Fruit fly (Drosophila melanogaster): ENCODE results near the gene CG34426.

The CG34426 gene

dm6 chr3L:8765969-8766538, 36.2 kb upstream of the CG34426 start (continued):
- peak; percentile 91 for TF ChIP-seq ERR (GFP tag; optimal IDR thresholded peaks at IDR 0.05)
- peak; percentile 87 for TF ChIP-seq CG8359 (GFP tag; optimal IDR thresholded peaks at IDR 0.05; ENCODE audit: borderline replicate concordance)
- TF ChIP-seq CG2712 (tag; optimal IDR thresholded peaks at IDR 0.05): peak; percentile 99
- TF ChIP-seq gsb-n (tag; optimal IDR thresholded peaks at IDR 0.05): peak; percentile 95
- TF ChIP-seq CG3163 (GFP tag; optimal IDR thresholded peaks at IDR 0.05): peak; percentile 88
- TF ChIP-seq sc (optimal IDR thresholded peaks at IDR 0.05): no peak
- peak; percentile 98 for TF ChIP-seq sc (GFP tag; optimal IDR thresholded peaks at IDR 0.05)
- TF ChIP-seq Atf3 (GFP tag; optimal IDR thresholded peaks at IDR 0.05): peak; percentile 97
- no peak for TF ChIP-seq hth (optimal IDR thresholded peaks at IDR 0.05)
- TF ChIP-seq Dek (tag; optimal IDR thresholded peaks at IDR 0.05): peak; percentile 96
- peak; percentile 98 for TF ChIP-seq Xrp1 (GFP tag; IDR thresholded peaks at IDR 0.05)
- peak; percentile 98 for TF ChIP-seq fd96Cb (tag; optimal IDR thresholded peaks at IDR 0.05)
- peak; percentile 94 for TF ChIP-seq CG6683 (GFP tag; optimal IDR thresholded peaks at IDR 0.05)
- TF ChIP-seq tna (GFP tag; IDR thresholded peaks at IDR 0.05; ENCODE audit: partially characterized antibody): no peak; the same call in 1 of the 2 replicates
- TF ChIP-seq cato (GFP tag; optimal IDR thresholded peaks at IDR 0.05; ENCODE audit: borderline replicate concordance): peak; percentile 98
- peak; percentile 56 to 79 for TF ChIP-seq Trl (optimal IDR thresholded peaks at IDR 0.05)
- peak; percentile 95 for TF ChIP-seq Trl (GFP tag; optimal IDR thresholded peaks at IDR 0.05)
- TF ChIP-seq CG3847 (GFP tag; IDR thresholded peaks at IDR 0.05): peak; percentile 98
- TF ChIP-seq Mrtf (GFP tag; IDR thresholded peaks at IDR 0.05): peak; percentile 97
- peak; percentile 97 for TF ChIP-seq zfh1 (GFP tag; IDR thresholded peaks at IDR 0.05)
- peak; percentile 86 for TF ChIP-seq TFAM (GFP tag; optimal IDR thresholded peaks at IDR 0.05)
- TF ChIP-seq CG2120 (GFP tag; optimal IDR thresholded peaks at IDR 0.05): peak; percentile 99
- TF ChIP-seq CG1603 (tag; optimal IDR thresholded peaks at IDR 0.05): peak; percentile 95
- TF ChIP-seq Oli (tag; optimal IDR thresholded peaks at IDR 0.05): peak; percentile 100
- TF ChIP-seq chn (GFP tag; optimal IDR thresholded peaks at IDR 0.05): peak; percentile 98
- peak; percentile 95 for TF ChIP-seq Rx (GFP tag; IDR thresholded peaks at IDR 0.05)
- TF ChIP-seq CG17829 (tag; optimal IDR thresholded peaks at IDR 0.05): peak; percentile 98
- TF ChIP-seq CG6791 (GFP tag; IDR thresholded peaks at IDR 0.05; ENCODE audit: partially characterized antibody): peak; percentile 55; the same call in 2 of the 3 replicates
- TF ChIP-seq D19A (tag; optimal IDR thresholded peaks at IDR 0.05): peak; percentile 91
- TF ChIP-seq Ets97D (GFP tag; optimal IDR thresholded peaks at IDR 0.05): peak; percentile 73
- peak; percentile 94 for TF ChIP-seq CG31224 (GFP tag; IDR thresholded peaks at IDR 0.05)
- peak; percentile 96 for TF ChIP-seq ttk (GFP tag; IDR thresholded peaks at IDR 0.05)
- TF ChIP-seq Tbp (GFP tag; optimal IDR thresholded peaks at IDR 0.05): no peak
- TF ChIP-seq Hr3 (GFP tag; optimal IDR thresholded peaks at IDR 0.05): peak; percentile 98
- TF ChIP-seq ham (GFP tag; IDR thresholded peaks at IDR 0.05): peak; percentile 93
- TF ChIP-seq CG15011 (GFP tag; optimal IDR thresholded peaks at IDR 0.05): peak; percentile 93
- TF ChIP-seq CG11723 (GFP tag; optimal IDR thresholded peaks at IDR 0.05): peak; percentile 98
- TF ChIP-seq CG32532 (GFP tag; IDR thresholded peaks at IDR 0.05): peak; percentile 98
- peak; percentile 60 for TF ChIP-seq exex (tag; optimal IDR thresholded peaks at IDR 0.05)
- peak; percentile 86 for TF ChIP-seq Hmx (GFP tag; optimal IDR thresholded peaks at IDR 0.05)
- TF ChIP-seq BtbVII (GFP tag; optimal IDR thresholded peaks at IDR 0.05): peak; percentile 98
- TF ChIP-seq Lim3 (GFP tag; IDR thresholded peaks at IDR 0.05): peak; percentile 97
- TF ChIP-seq hkb (optimal IDR thresholded peaks at IDR 0.05): no peak
- TF ChIP-seq hkb (GFP tag; IDR thresholded peaks at IDR 0.05): peak; percentile 96
- peak; percentile 97 for TF ChIP-seq CG12155 (GFP tag; optimal IDR thresholded peaks at IDR 0.05)
- TF ChIP-seq CrebB (tag; optimal IDR thresholded peaks at IDR 0.05): peak; percentile 96
- peak; percentile 98 for TF ChIP-seq CG12219 (GFP tag; optimal IDR thresholded peaks at IDR 0.05)
- TF ChIP-seq fd102C (GFP tag; optimal IDR thresholded peaks at IDR 0.05): peak; percentile 86
- peak; percentile 93 for TF ChIP-seq CG6654 (GFP tag; optimal IDR thresholded peaks at IDR 0.05)
- peak; percentile 97 for TF ChIP-seq Awh (GFP tag; IDR thresholded peaks at IDR 0.05)
- peak; percentile 95 for TF ChIP-seq ro (GFP tag; IDR thresholded peaks at IDR 0.05)
- TF ChIP-seq CG30403 (GFP tag; optimal IDR thresholded peaks at IDR 0.05): peak; percentile 99

Measured in whole organism, embryonic.